Fruit fly (Drosophila melanogaster) whole organism, pupa: ENCODE measurements around the gene Ulp1.

Experiments used
- CG10348 ChIP-seq: fragments of 200-800 bp; sonication (Bioruptor generic); IDR thresholded peaks from 2 replicates; pipeline ENCODE4 v1.3.6; 2022; ENCODE audit warnings: missing biosample characterization, missing genetic modification characterization
- CG17806 ChIP-seq: fragments of 200-800 bp; sonication (Bioruptor generic); optimal IDR thresholded peaks from 2 replicates; lab custom pipeline; 2018; ENCODE audit warnings: missing biosample characterization, mild to moderate bottlenecking, missing genetic modification characterization, moderate library complexity
- CG4496 ChIP-seq: fragments of 200-800 bp; sonication (Bioruptor generic); IDR thresholded peaks from 3 replicates; pipeline ENCODE4 v1.3.6; 2022; ENCODE audit warnings: missing biosample characterization, missing genetic modification characterization
- CG9948 ChIP-seq: fragments of 200-800 bp; sonication (Bioruptor generic); optimal IDR thresholded peaks from 2 replicates; lab custom pipeline; 2018; ENCODE audit warnings: missing biosample characterization, mild to moderate bottlenecking, missing genetic modification characterization, moderate library complexity
- Ets98B ChIP-seq: fragments of 200-800 bp; sonication (Bioruptor generic); IDR thresholded peaks from 2 replicates; pipeline ENCODE4 v1.3.6; 2022; ENCODE audit warnings: missing biosample characterization, missing genetic modification characterization
- Pif1B ChIP-seq: fragments of 200-800 bp; sonication (Bioruptor generic); optimal IDR thresholded peaks from 3 replicates; lab custom pipeline; 2016; ENCODE audit warnings: missing biosample characterization, missing genetic modification characterization
- Snoo ChIP-seq: fragments of 200-800 bp; sonication (Bioruptor generic); optimal IDR thresholded peaks from 3 replicates; lab custom pipeline; 2017; ENCODE audit warnings: missing biosample characterization, mild to moderate bottlenecking, missing genetic modification characterization, inconsistent platforms
- fd96Ca ChIP-seq: fragments of 200-800 bp; sonication (Bioruptor generic); IDR thresholded peaks from 3 replicates; pipeline ENCODE4 v1.3.6; 2022; ENCODE audit warnings: missing biosample characterization, missing genetic modification characterization
- gl ChIP-seq: fragments of 200-800 bp; sonication (Bioruptor generic); optimal IDR thresholded peaks from 2 replicates; lab custom pipeline; 2018; ENCODE audit warnings: missing biosample characterization, mild to moderate bottlenecking, missing genetic modification characterization

DNA sequence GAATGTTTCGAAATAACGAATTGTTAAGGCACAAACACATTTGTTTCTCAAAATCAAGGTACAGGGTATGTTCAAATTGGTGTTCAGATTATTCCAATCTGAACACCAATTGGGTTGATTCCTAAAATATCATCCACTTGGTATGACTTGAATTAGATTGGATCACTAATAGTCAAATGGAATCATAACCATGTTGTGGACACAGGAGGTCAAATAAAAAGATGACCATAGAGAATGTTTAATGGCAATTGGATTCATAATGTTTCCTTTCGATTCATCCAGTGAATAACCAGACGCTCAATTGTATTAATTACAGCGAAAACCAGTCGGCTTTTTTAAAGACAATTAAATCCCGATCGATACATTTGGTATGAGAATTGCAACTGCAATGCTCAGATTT lies 16.9 kb downstream of the Ulp1 start:
- TF ChIP-seq fd96Ca (GFP tag; lab: Robert Waterston, UW) (no peak), CG4496 (GFP tag; lab: Robert Waterston, UW) (no peak), gl (tag; lab: Kevin White, UChicago) (no peak), CG9948 (no peak), CG17806 (tag; lab: Kevin White, UChicago) (no peak), Snoo (tag; lab: Kevin White, UChicago) (no peak), CG10348 (GFP tag; lab: Robert Waterston, UW) (no peak), Pif1B (GFP tag; lab: Kevin White, UChicago) (no peak), Ets98B (GFP tag; lab: Robert Waterston, UW) (no peak)
